Worm (Caenorhabditis elegans): Measurements from ENCODE around the gene nfyc-1.

DNA sequence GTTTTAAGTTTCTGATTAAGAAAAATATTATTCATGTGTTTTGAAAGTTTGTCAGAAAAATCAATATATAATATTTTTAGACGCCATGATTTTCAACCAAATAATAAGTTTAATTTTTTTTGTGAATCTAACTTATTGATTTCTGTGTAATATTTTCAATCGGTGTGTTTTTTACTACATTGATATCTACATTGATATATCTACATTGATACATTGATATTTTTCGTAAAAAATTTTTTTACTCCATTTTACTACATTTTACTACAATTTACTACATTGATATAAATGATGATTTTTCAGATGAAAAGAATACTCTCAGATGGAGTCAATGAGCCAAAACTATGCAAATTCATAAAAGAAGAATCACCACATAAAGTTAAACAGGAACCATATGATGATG is 24.5 kb upstream of the nfyc-1 start, which contains the start of gene gmeb-1:
- TF ChIP-seq med-1 (GFP tag; optimal IDR thresholded peaks at IDR 0.05; ENCODE audit: insufficient read depth) (no peak), ref-1 (GFP tag; conservative IDR thresholded peaks at IDR 0.05) (no peak), flt-1 (GFP tag; IDR thresholded peaks at IDR 0.05) (no peak), tab-1 (GFP tag; IDR thresholded peaks at IDR 0.05) (no peak), klf-2 (GFP tag; conservative IDR thresholded peaks at IDR 0.05) (no peak), ztf-23 (GFP tag; IDR thresholded peaks at IDR 0.05) (no peak), cog-1 (tag; optimal IDR thresholded peaks at IDR 0.05) (no peak), T22C8.4 (GFP tag; IDR thresholded peaks at IDR 0.05) (no peak), ztf-29 (GFP tag; IDR thresholded peaks at IDR 0.05) (no peak)

Measured in whole organism, midembryonic.